Worm (Caenorhabditis elegans) whole organism, L1 larva: ENCODE results near the gene srh-223.

ENCODE experiments used
- C34B4.2 ChIP-seq: sonication (generic microtip); optimal IDR thresholded peaks from 2 replicates; lab custom pipeline; 2017; ENCODE audit warnings: mild to moderate bottlenecking, missing genetic modification characterization, missing compliant biosample characterization
- alr-1 ChIP-seq: fragments of 200-800 bp; sonication (Bioruptor generic); optimal IDR thresholded peaks from 2 replicates; lab custom pipeline; 2018; ENCODE audit warnings: borderline replicate concordance, mild to moderate bottlenecking, missing genetic modification characterization, missing compliant biosample characterization
- ceh-82 ChIP-seq, 3 experiments: fragments of 150-350 bp in 1 of 3; sonication (generic microtip) in 2 of 3; optimal IDR thresholded peaks; 2 replicates each; lab custom pipeline; 2014 to 2017; ENCODE audit warnings: missing biosample characterization in 3 of 3, missing genetic modification characterization in 3 of 3
- ceh-88 ChIP-seq: fragments of 200-800 bp; sonication (Bioruptor generic); IDR thresholded peaks from 2 replicates; pipeline ENCODE4 v1.3.6; 2022; ENCODE audit warnings: missing genetic modification characterization, missing compliant biosample characterization
- ceh-90 ChIP-seq: sonication (generic microtip); optimal IDR thresholded peaks from 2 replicates; lab custom pipeline; 2016; ENCODE audit warnings: missing genetic modification characterization, missing compliant biosample characterization
- ces-1 ChIP-seq: fragments of 150-350 bp; optimal IDR thresholded peaks from 2 replicates; lab custom pipeline; 2014; ENCODE audit warnings: missing biosample characterization, missing genetic modification reagents, missing genetic modification characterization
- dsc-1 ChIP-seq: sonication (generic microtip); optimal IDR thresholded peaks from 2 replicates; lab custom pipeline; 2016; ENCODE audit warnings: mild to moderate bottlenecking, missing genetic modification characterization, missing compliant biosample characterization
- efl-1 ChIP-seq, 4 experiments: fragments of 150-350 bp; optimal IDR thresholded peaks in 3 of 4; peaks in 1 of 4; 1 replicate in 1 of 4; 2 replicates in 3 of 4; lab custom pipeline; 2014; ENCODE audit warnings: missing biosample characterization in 2 of 4, missing genetic modification characterization in 2 of 4, missing genetic modification reagents in 2 of 4
- efl-3 ChIP-seq: fragments of 200-800 bp; sonication (Bioruptor generic); optimal IDR thresholded peaks from 2 replicates; lab custom pipeline; 2018; ENCODE audit warnings: mild to moderate bottlenecking, missing genetic modification characterization, missing compliant biosample characterization
- elt-2 ChIP-seq: sonication (generic microtip); optimal IDR thresholded peaks from 2 replicates; lab custom pipeline; 2016; ENCODE audit warnings: missing genetic modification characterization, mild to moderate bottlenecking, inconsistent platforms, missing compliant biosample characterization, missing genetic modification reagents
- elt-3 ChIP-seq, 6 experiments: fragments of 150-350 bp in 1 of 6; sonication (generic microtip); optimal IDR thresholded peaks; 2 replicates each; lab custom pipeline; 2017 to 2018; ENCODE audit warnings: missing biosample characterization in 6 of 6, missing genetic modification characterization in 6 of 6, inconsistent platforms in 1 of 6
- fkh-4 ChIP-seq: sonication (generic microtip); optimal IDR thresholded peaks from 2 replicates; lab custom pipeline; 2016; ENCODE audit warnings: missing compliant biosample characterization, missing genetic modification characterization, borderline replicate concordance
- grh-1 ChIP-seq: fragments of 200-800 bp; sonication (Bioruptor generic); IDR thresholded peaks from 2 replicates; pipeline ENCODE4 v1.3.6; 2022; ENCODE audit warnings: missing genetic modification reagents, missing genetic modification characterization, missing compliant biosample characterization
- irx-1 ChIP-seq: sonication (generic microtip); optimal IDR thresholded peaks from 2 replicates; lab custom pipeline; 2016; ENCODE audit warnings: missing genetic modification characterization, missing compliant biosample characterization
- isw-1 ChIP-seq: fragments of 200-800 bp; sonication (Bioruptor generic); IDR thresholded peaks from 2 replicates; pipeline ENCODE4 v1.3.6; 2022; ENCODE audit warnings: missing genetic modification characterization, missing compliant biosample characterization
- jun-1 ChIP-seq: fragments of 150-350 bp; optimal IDR thresholded peaks from 2 replicates; lab custom pipeline; 2014; ENCODE audit warnings: missing biosample characterization, missing genetic modification reagents, missing genetic modification characterization
- lin-14 ChIP-seq: fragments of 200-800 bp; sonication (Bioruptor generic); optimal IDR thresholded peaks from 2 replicates; lab custom pipeline; 2018; ENCODE audit warnings: mild to moderate bottlenecking, missing genetic modification characterization, moderate library complexity, missing compliant biosample characterization
- lin-15B ChIP-seq: fragments of 150-350 bp; sonication (generic microtip); optimal IDR thresholded peaks from 3 replicates; lab custom pipeline; 2014; ENCODE audit warnings: missing biosample characterization, missing genetic modification characterization
- lin-35 ChIP-seq, 2 experiments: fragments of 150-350 bp; optimal IDR thresholded peaks; 2 replicates each; lab custom pipeline; 2014; ENCODE audit warnings: missing biosample characterization in 2 of 2, missing genetic modification characterization in 2 of 2, missing genetic modification reagents in 2 of 2
- lir-3 ChIP-seq: sonication (generic microtip); optimal IDR thresholded peaks from 2 replicates; lab custom pipeline; 2016; ENCODE audit warnings: mild to moderate bottlenecking, missing genetic modification characterization, moderate library complexity, missing compliant biosample characterization; ENCODE audit not compliant: poor library complexity
- lsy-2 ChIP-seq, 2 experiments: fragments of 150-350 bp; optimal IDR thresholded peaks; 2 replicates each; lab custom pipeline; 2014; ENCODE audit warnings: missing biosample characterization in 2 of 2, missing genetic modification characterization in 2 of 2
- mab-9 ChIP-seq: fragments of 200-800 bp; sonication (Bioruptor generic); IDR thresholded peaks from 2 replicates; pipeline ENCODE4 v1.3.6; 2022; ENCODE audit warnings: missing genetic modification reagents, missing genetic modification characterization, missing compliant biosample characterization
- mdl-1 ChIP-seq, 2 experiments: fragments of 150-350 bp; optimal IDR thresholded peaks; 2 replicates each; lab custom pipeline; 2014 to 2017; ENCODE audit warnings: missing biosample characterization in 2 of 2, missing genetic modification characterization in 2 of 2, inconsistent platforms in 1 of 2
- mef-2 ChIP-seq: fragments of 150-350 bp; optimal IDR thresholded peaks from 2 replicates; lab custom pipeline; 2014; ENCODE audit warnings: missing biosample characterization, missing genetic modification characterization
- nhr-76 ChIP-seq: sonication (generic microtip); optimal IDR thresholded peaks from 2 replicates; lab custom pipeline; 2017; ENCODE audit warnings: missing biosample characterization, missing genetic modification characterization
- nhr-84 ChIP-seq: sonication (generic microtip); optimal IDR thresholded peaks from 2 replicates; lab custom pipeline; 2017; ENCODE audit warnings: missing biosample characterization, missing genetic modification characterization
- nhr-85 ChIP-seq: sonication (generic microtip); peaks from one replicate; lab custom pipeline; 2016; ENCODE audit warnings: missing genetic modification characterization, inconsistent platforms, missing compliant biosample characterization
- nhr-90 ChIP-seq: sonication (generic microtip); optimal IDR thresholded peaks from 2 replicates; lab custom pipeline; 2016; ENCODE audit warnings: mild to moderate bottlenecking, missing genetic modification characterization, missing compliant biosample characterization; ENCODE audit not compliant: poor library complexity
- pag-3 ChIP-seq: sonication (generic microtip); optimal IDR thresholded peaks from 2 replicates; lab custom pipeline; 2017; ENCODE audit warnings: missing genetic modification characterization, mild to moderate bottlenecking, missing compliant biosample characterization, antibody characterized with exemption, borderline replicate concordance; ENCODE audit not compliant: insufficient read depth
- pqm-1 ChIP-seq: sonication (generic microtip); optimal IDR thresholded peaks from 3 replicates; lab custom pipeline; 2017; ENCODE audit warnings: missing biosample characterization, missing genetic modification characterization
- rnt-1 ChIP-seq: sonication (generic microtip); optimal IDR thresholded peaks from 2 replicates; lab custom pipeline; 2016; ENCODE audit warnings: mild to moderate bottlenecking, missing genetic modification characterization, moderate library complexity, missing compliant biosample characterization
- snpc-4 ChIP-seq: fragments of 150-350 bp; optimal IDR thresholded peaks from 2 replicates; lab custom pipeline; 2014; ENCODE audit warnings: missing biosample characterization, missing genetic modification characterization
- snu-23 ChIP-seq: sonication (generic microtip); optimal IDR thresholded peaks from 2 replicates; lab custom pipeline; 2016; ENCODE audit warnings: missing genetic modification characterization, missing compliant biosample characterization
- sptf-1 ChIP-seq: fragments of 150-350 bp; optimal IDR thresholded peaks from 2 replicates; lab custom pipeline; 2014; ENCODE audit warnings: missing biosample characterization, missing genetic modification characterization
- tbx-2 ChIP-seq: sonication (generic microtip); optimal IDR thresholded peaks from 2 replicates; lab custom pipeline; 2016; ENCODE audit warnings: missing genetic modification characterization, missing compliant biosample characterization
- unc-30 ChIP-seq: sonication (generic microtip); optimal IDR thresholded peaks from 2 replicates; lab custom pipeline; 2017; ENCODE audit warnings: missing biosample characterization, missing genetic modification characterization
- unc-62 ChIP-seq: fragments of 150-350 bp; optimal IDR thresholded peaks from 2 replicates; lab custom pipeline; 2014; ENCODE audit warnings: missing biosample characterization, missing genetic modification reagents, missing genetic modification characterization
- unc-98 ChIP-seq: fragments of 200-800 bp; sonication (Bioruptor generic); IDR thresholded peaks from 2 replicates; pipeline ENCODE4 v1.3.6; 2022; ENCODE audit warnings: missing genetic modification characterization, missing compliant biosample characterization
- vab-15 ChIP-seq: sonication (generic microtip); optimal IDR thresholded peaks from 2 replicates; lab custom pipeline; 2017; ENCODE audit warnings: missing genotype, mild to moderate bottlenecking, missing genetic modification characterization, missing compliant biosample characterization
- xbp-1 ChIP-seq: sonication (generic microtip); optimal IDR thresholded peaks from 2 replicates; lab custom pipeline; 2016; ENCODE audit warnings: missing genetic modification characterization, missing compliant biosample characterization
- zip-4 ChIP-seq: fragments of 200-800 bp; sonication (Bioruptor generic); optimal IDR thresholded peaks from 2 replicates; lab custom pipeline; 2018; ENCODE audit warnings: mild to moderate bottlenecking, missing genetic modification characterization, moderate library complexity, missing compliant biosample characterization
- ztf-11 ChIP-seq, 2 experiments: sonication (generic microtip); optimal IDR thresholded peaks; 2 replicates each; lab custom pipeline; 2016 to 2017; ENCODE audit warnings: missing genetic modification characterization in 2 of 2, missing biosample characterization in 1 of 2, missing compliant biosample characterization in 1 of 2

The srh-223 gene

DNA sequence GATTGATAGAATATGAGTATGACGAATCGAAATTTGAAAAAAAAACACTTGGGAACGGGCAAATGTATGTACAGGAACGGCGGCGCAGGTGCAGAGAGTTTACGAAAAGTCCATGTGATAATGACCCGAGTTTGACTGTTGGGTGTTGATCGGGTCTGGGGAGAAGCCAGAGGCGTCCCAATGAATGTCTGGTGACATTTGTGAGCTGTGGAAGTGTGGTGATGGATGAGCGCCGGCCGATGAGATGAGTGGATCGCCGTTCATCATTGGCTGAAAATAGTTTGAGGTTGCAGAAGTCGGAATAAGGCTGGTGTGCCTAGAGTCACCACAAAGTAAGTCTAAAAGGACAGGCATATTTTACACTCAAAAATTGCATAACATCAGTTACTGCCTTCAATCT lies 34.0 kb downstream of the srh-223 start:
- TF ChIP-seq lir-3 (tag; lab: Kevin White, UChicago): no peak
- peak; percentile 42 for TF ChIP-seq nhr-85 (tag; lab: Kevin White, UChicago)
- no peak for TF ChIP-seq snu-23 (GFP tag; lab: Kevin White, UChicago)
- TF ChIP-seq nhr-76 (tag; lab: Kevin White, UChicago): no peak
- no peak for TF ChIP-seq C34B4.2 (tag; lab: Kevin White, UChicago)
- no peak for TF ChIP-seq lin-14 (GFP tag; lab: Kevin White, UChicago)
- TF ChIP-seq lin-35 (GFP tag; optimal IDR thresholded peaks at IDR 0.05; lab: Kevin White, UChicago): no peak
- TF ChIP-seq nhr-90 (tag; lab: Kevin White, UChicago): no peak
- TF ChIP-seq, all 84 proteins: peak for 1

ce11 chrIV:4016723-4017122 lies 35.0 kb downstream of the srh-223 start:
- TF ChIP-seq ztf-11 (tag; optimal IDR thresholded peaks at IDR 0.05; lab: Kevin White, UChicago) (no peak), efl-1 (optimal IDR thresholded peaks at IDR 0.05; lab: Kevin White, UChicago) (no peak), efl-1 (GFP tag; optimal IDR thresholded peaks at IDR 0.05 in 1 of 2; lab: Kevin White, UChicago) (no peak), unc-30 (tag; lab: Kevin White, UChicago) (no peak), ceh-88 (GFP tag; lab: Robert Waterston, UW) (no peak), lin-15B (no peak), irx-1 (tag; lab: Kevin White, UChicago) (no peak), sptf-1 (tag; lab: Kevin White, UChicago) (no peak)
- TF ChIP-seq, all 84 proteins: peak for 0

DNA sequence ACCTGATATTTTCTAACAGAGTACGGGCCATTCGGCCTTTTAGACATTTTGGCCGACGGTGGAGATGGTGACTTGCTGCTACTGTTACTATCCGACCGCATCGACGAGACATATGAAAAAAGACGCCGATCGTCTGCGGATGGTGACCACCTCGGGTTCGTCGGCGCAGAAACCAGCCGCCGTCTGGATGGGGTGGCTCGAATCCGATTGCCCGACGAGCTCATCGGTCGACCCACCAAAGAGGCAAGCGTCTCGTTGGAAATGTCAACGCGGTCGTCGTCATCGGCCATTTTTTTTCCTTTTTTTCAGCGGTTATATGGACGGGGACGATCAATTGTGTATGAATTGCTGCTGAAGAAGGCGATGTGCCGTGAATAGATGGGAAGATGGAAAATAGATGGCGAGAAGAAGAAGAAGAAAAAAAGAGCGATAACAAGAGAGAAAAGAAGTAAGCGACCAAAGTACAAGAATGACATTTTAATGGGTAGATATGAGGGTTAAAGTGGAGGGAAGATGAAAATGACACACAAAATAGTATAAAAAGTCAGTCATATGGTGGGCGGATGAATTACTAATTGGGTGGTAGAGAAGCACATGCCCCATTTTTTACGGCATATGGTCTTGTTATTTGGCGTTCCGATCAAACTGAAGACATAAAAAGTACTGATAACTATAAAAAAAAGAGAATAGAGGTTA lies 37.1 kb downstream of the srh-223 start:
- peak; percentile 3; the same call in 1 of the 2 replicates for TF ChIP-seq isw-1 (GFP tag; lab: Robert Waterston, UW)
- peak; percentile 42 for TF ChIP-seq pag-3 (tag; lab: Kevin White, UChicago)
- peak; percentile 58 for TF ChIP-seq nhr-85 (tag; lab: Kevin White, UChicago)
- no peak for TF ChIP-seq fkh-4 (tag; lab: Kevin White, UChicago)
- peak; percentile 54 for TF ChIP-seq lin-14 (GFP tag; lab: Kevin White, UChicago)
- TF ChIP-seq mdl-1 (tag; optimal IDR thresholded peaks at IDR 0.05; lab: Kevin White, UChicago): no peak
- TF ChIP-seq lsy-2 (tag; optimal IDR thresholded peaks at IDR 0.05; lab: Kevin White, UChicago): no peak
- TF ChIP-seq ceh-90: no peak
- TF ChIP-seq ceh-82 (tag; optimal IDR thresholded peaks at IDR 0.05; lab: Kevin White, UChicago): peak in 1 of 3 experiments; percentile 24

DNA sequence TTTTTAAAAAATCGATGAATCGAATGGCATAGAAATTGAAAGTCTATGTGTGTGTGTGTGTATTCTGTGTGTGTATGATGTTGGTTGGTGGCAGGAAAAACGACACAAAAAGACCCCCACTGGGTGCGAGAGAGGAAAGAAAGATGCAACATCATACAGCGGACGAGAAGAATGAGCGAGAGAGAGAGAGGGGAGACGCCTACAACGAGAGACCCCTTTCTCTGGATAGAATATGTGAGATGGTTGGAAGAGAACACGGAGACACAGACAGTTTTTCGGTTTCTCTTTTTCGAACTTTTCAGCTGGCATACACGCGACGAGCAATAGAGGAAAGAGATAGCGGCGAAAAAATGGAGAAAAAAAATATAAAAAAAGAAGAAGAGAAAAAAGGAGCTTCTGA lies 38.1 kb downstream of the srh-223 start:
- TF ChIP-seq zip-4 (GFP tag; lab: Kevin White, UChicago) (no peak), ceh-88 (GFP tag; lab: Robert Waterston, UW) (no peak), ces-1 (GFP tag; lab: Kevin White, UChicago) (no peak), mef-2 (no peak), ceh-82 (tag; optimal IDR thresholded peaks at IDR 0.05; lab: Kevin White, UChicago) (peak; percentile 17 to 81 (median 53)), irx-1 (tag; lab: Kevin White, UChicago) (peak; percentile 63), mab-9 (GFP tag; lab: Robert Waterston, UW) (no peak), elt-2 (no peak), nhr-84 (no peak), sptf-1 (tag; lab: Kevin White, UChicago) (no peak), unc-98 (GFP tag; lab: Robert Waterston, UW) (no peak), jun-1 (tag; lab: Kevin White, UChicago) (peak; percentile 47), lir-3 (tag; lab: Kevin White, UChicago) (no peak), lin-14 (GFP tag; lab: Kevin White, UChicago) (peak; percentile 96), unc-62 (GFP tag; lab: Kevin White, UChicago) (no peak), rnt-1 (tag; lab: Kevin White, UChicago) (peak; percentile 75), snpc-4 (no peak), isw-1 (GFP tag; lab: Robert Waterston, UW) (peak; percentile 31; the same call in 1 of the 2 replicates), pqm-1 (tag; lab: Kevin White, UChicago) (no peak), xbp-1 (tag; lab: Kevin White, UChicago) (peak; percentile 42), grh-1 (GFP tag; lab: Robert Waterston, UW) (no peak), C34B4.2 (tag; lab: Kevin White, UChicago) (no peak), elt-3 (tag; optimal IDR thresholded peaks at IDR 0.05; lab: Kevin White, UChicago) (peak in 1 of 6 experiments; percentile 14), vab-15 (tag; lab: Kevin White, UChicago) (no peak), efl-3 (no peak), alr-1 (tag; lab: Kevin White, UChicago) (no peak), tbx-2 (tag; lab: Kevin White, UChicago) (peak; percentile 64), unc-30 (tag; lab: Kevin White, UChicago) (no peak), dsc-1 (tag; lab: Kevin White, UChicago) (peak; percentile 76), pag-3 (tag; lab: Kevin White, UChicago) (peak; percentile 91)
